Worm (Caenorhabditis elegans) whole organism, late embryonic: Measurements from ENCODE around the gene F53E2.2.

ENCODE experiments used
- ama-1 ChIP-seq: fragments of 150-350 bp; optimal IDR thresholded peaks from 2 replicates; lab custom pipeline; 2014
- ceh-31 ChIP-seq: sonication (generic microtip); optimal IDR thresholded peaks from 2 replicates; lab custom pipeline; 2016; ENCODE audit warnings: missing genetic modification characterization, missing compliant biosample characterization
- ceh-45 ChIP-seq: fragments of 200-800 bp; sonication (Bioruptor generic); IDR thresholded peaks from 2 replicates; pipeline ENCODE4 v1.3.6; 2022; ENCODE audit warnings: missing genetic modification reagents, missing genetic modification characterization, missing compliant biosample characterization
- fkh-10 ChIP-seq: fragments of 150-350 bp; optimal IDR thresholded peaks from 2 replicates; lab custom pipeline; 2014; ENCODE audit warnings: missing biosample characterization, missing genetic modification reagents, missing genetic modification characterization
- hlh-6 ChIP-seq: sonication (generic microtip); optimal IDR thresholded peaks from 2 replicates; lab custom pipeline; 2016; ENCODE audit warnings: missing genotype, missing genetic modification characterization, missing compliant biosample characterization
- nhr-11 ChIP-seq: fragments of 150-350 bp; optimal IDR thresholded peaks from 2 replicates; lab custom pipeline; 2014; ENCODE audit warnings: missing biosample characterization, missing genetic modification characterization
- pha-2 ChIP-seq: sonication (generic microtip); optimal IDR thresholded peaks from 2 replicates; lab custom pipeline; 2017; ENCODE audit warnings: mild to moderate bottlenecking, missing genetic modification characterization, missing compliant biosample characterization
- pqm-1 ChIP-seq: sonication (generic microtip); optimal IDR thresholded peaks from 2 replicates; lab custom pipeline; 2016; ENCODE audit warnings: missing genetic modification characterization, missing compliant biosample characterization
- pros-1 ChIP-seq: fragments of 150-350 bp; optimal IDR thresholded peaks from 2 replicates; lab custom pipeline; 2014; ENCODE audit warnings: missing biosample characterization, missing genetic modification reagents, missing genetic modification characterization
- rnt-1 ChIP-seq: sonication (generic microtip); optimal IDR thresholded peaks from 2 replicates; lab custom pipeline; 2016; ENCODE audit warnings: missing genetic modification characterization, missing compliant biosample characterization
- tbx-2 ChIP-seq: sonication (generic microtip); optimal IDR thresholded peaks from 2 replicates; lab custom pipeline; 2016; ENCODE audit warnings: missing genetic modification characterization, missing compliant biosample characterization

DNA sequence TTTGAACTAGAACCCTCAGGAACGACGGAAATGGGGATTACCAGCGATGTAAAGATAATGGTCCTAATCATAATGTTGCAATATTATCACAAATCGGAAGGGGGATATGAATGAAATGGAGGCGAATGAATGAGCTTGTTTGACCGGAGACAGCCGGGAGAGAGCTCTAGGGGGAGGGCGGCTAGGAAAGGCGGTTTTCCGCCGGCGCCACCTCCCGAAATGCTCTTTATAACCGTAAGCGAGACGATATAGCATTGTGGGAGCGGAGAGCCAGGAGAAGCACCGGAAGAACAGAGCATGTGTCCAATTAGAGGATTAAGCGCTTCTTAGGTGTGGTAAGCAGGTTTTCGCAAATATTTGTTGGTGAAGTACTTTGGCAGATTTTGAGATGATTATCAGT lies 49.3 kb upstream of the F53E2.2 start, which contains the start of gene R12A1.3:
- TF ChIP-seq fkh-10 (GFP tag; lab: Kevin White, UChicago) (no peak), ama-1 (lab: Kevin White, UChicago) (no peak), pros-1 (tag; lab: Kevin White, UChicago) (no peak), tbx-2 (tag; lab: Kevin White, UChicago) (no peak), pqm-1 (tag; lab: Kevin White, UChicago) (no peak), nhr-11 (tag; lab: Kevin White, UChicago) (no peak), ceh-45 (GFP tag; lab: Robert Waterston, UW) (no peak), hlh-6 (tag; lab: Kevin White, UChicago) (no peak), pha-2 (tag; lab: Kevin White, UChicago) (no peak), ceh-31 (tag; lab: Kevin White, UChicago) (no peak), rnt-1 (no peak)
